Worm (Caenorhabditis elegans): Measurements from ENCODE around the gene slc-17.2.

The slc-17.2 gene

DNA sequence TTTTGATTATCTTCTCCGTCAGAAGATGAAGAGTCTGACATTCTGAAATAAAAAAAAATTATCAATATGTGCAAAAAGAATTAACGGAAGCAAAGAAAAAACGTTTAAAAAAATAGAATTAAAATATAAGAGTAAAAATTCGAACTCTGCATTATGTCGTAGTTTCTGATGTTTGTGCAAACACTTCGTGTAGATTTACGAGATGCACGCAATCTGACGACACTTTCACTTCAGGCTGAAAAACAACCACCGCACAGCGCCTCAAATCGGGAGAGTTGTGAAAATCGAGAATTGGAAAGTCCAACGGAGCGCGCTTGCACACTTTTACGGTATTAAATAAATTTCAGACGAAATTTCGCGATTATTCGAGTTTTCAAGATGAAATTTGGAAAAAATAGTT, 16.7 kb upstream of the slc-17.2 start, which contains the start of gene T26G10.1 (continued):
- TF ChIP-seq dsc-1 (tag; optimal IDR thresholded peaks at IDR 0.05): peak; percentile 75
- peak; percentile 45 for TF ChIP-seq pax-3 (tag; optimal IDR thresholded peaks at IDR 0.05)
- peak; percentile 88 for TF ChIP-seq lsy-2 (tag; optimal IDR thresholded peaks at IDR 0.05)
- TF ChIP-seq lin-39 (tag; optimal IDR thresholded peaks at IDR 0.05): peak; percentile 68
- TF ChIP-seq Y116A8C.19 (tag; optimal IDR thresholded peaks at IDR 0.05; ENCODE audit: borderline replicate concordance): no peak
- TF ChIP-seq nhr-12 (tag; optimal IDR thresholded peaks at IDR 0.05): no peak
- no peak for TF ChIP-seq unc-98 (GFP tag; IDR thresholded peaks at IDR 0.05)
- peak; percentile 56 for TF ChIP-seq egl-13 (tag; optimal IDR thresholded peaks at IDR 0.05)
- peak; percentile 34 for TF ChIP-seq nhr-77 (tag; optimal IDR thresholded peaks at IDR 0.05)
- TF ChIP-seq nhr-71 (tag; optimal IDR thresholded peaks at IDR 0.05): peak; percentile 89
- peak in 1 of 6 experiments; percentile 33 for TF ChIP-seq elt-3 (tag; optimal IDR thresholded peaks at IDR 0.05)
- no peak for TF ChIP-seq alr-1 (tag; optimal IDR thresholded peaks at IDR 0.05; ENCODE audit: borderline replicate concordance)
- TF ChIP-seq nhr-90 (tag; optimal IDR thresholded peaks at IDR 0.05; ENCODE audit: poor library complexity): peak; percentile 78
- TF ChIP-seq mdl-1 (tag; optimal IDR thresholded peaks at IDR 0.05): peak in 1 of 2 experiments; percentile 11
- peak in 1 of 2 experiments; percentile 38 for TF ChIP-seq ztf-11 (tag; optimal IDR thresholded peaks at IDR 0.05)
- peak; percentile 73 to 79 (median 78) for TF ChIP-seq dpl-1 (GFP tag; optimal IDR thresholded peaks at IDR 0.05)
- no peak for TF ChIP-seq sptf-1 (tag; optimal IDR thresholded peaks at IDR 0.05)
- no peak for TF ChIP-seq aha-1 (tag; optimal IDR thresholded peaks at IDR 0.05)
- TF ChIP-seq pag-3 (tag; optimal IDR thresholded peaks at IDR 0.05; ENCODE audit: borderline replicate concordance, insufficient read depth): no peak
- TF ChIP-seq vab-15 (tag; optimal IDR thresholded peaks at IDR 0.05): no peak
- TF ChIP-seq skn-1 (tag; optimal IDR thresholded peaks at IDR 0.05): peak; percentile 48
- peak; percentile 79 for TF ChIP-seq xbp-1 (tag; optimal IDR thresholded peaks at IDR 0.05)
- peak; percentile 68 for TF ChIP-seq grh-1 (GFP tag; IDR thresholded peaks at IDR 0.05)
- TF ChIP-seq pqm-1 (tag; optimal IDR thresholded peaks at IDR 0.05): no peak
- peak; percentile 54 for TF ChIP-seq jun-1 (tag; optimal IDR thresholded peaks at IDR 0.05)
- TF ChIP-seq hlh-17 (GFP tag; optimal IDR thresholded peaks at IDR 0.05; ENCODE audit: borderline replicate concordance): no peak
- TF ChIP-seq snpc-4 (tag; optimal IDR thresholded peaks at IDR 0.05): peak; percentile 80
- TF ChIP-seq mep-1 (tag; optimal IDR thresholded peaks at IDR 0.05): peak; percentile 78
- peak; percentile 85 for TF ChIP-seq mab-9 (GFP tag; IDR thresholded peaks at IDR 0.05)
- TF ChIP-seq sox-4 (tag; optimal IDR thresholded peaks at IDR 0.05): peak; percentile 50
- no peak for TF ChIP-seq fkh-4 (tag; optimal IDR thresholded peaks at IDR 0.05; ENCODE audit: borderline replicate concordance)
- peak; percentile 82 for TF ChIP-seq lin-14 (GFP tag; optimal IDR thresholded peaks at IDR 0.05)
- no peak for TF ChIP-seq efl-3 (GFP tag; optimal IDR thresholded peaks at IDR 0.05)
- no peak for TF ChIP-seq sup-37 (GFP tag; optimal IDR thresholded peaks at IDR 0.05)
- TF ChIP-seq ceh-90 (tag; optimal IDR thresholded peaks at IDR 0.05): no peak
- TF ChIP-seq snu-23 (GFP tag; optimal IDR thresholded peaks at IDR 0.05): peak; percentile 87
- TF ChIP-seq C04F5.9 (tag; optimal IDR thresholded peaks at IDR 0.05): peak; percentile 62
- no peak for TF ChIP-seq zip-4 (GFP tag; optimal IDR thresholded peaks at IDR 0.05)
- TF ChIP-seq nhr-237 (tag; optimal IDR thresholded peaks at IDR 0.05): no peak
- TF ChIP-seq ama-1 (optimal IDR thresholded peaks at IDR 0.05): no peak
- TF ChIP-seq swsn-7 (tag; optimal IDR thresholded peaks at IDR 0.05): peak; percentile 84
- TF ChIP-seq isw-1 (GFP tag; IDR thresholded peaks at IDR 0.05): peak; percentile 91
- no peak for TF ChIP-seq ces-1 (GFP tag; optimal IDR thresholded peaks at IDR 0.05)
- TF ChIP-seq unc-30 (tag; optimal IDR thresholded peaks at IDR 0.05): no peak
- peak; percentile 62 to 75 (median 65) for TF ChIP-seq ceh-82 (tag; optimal IDR thresholded peaks at IDR 0.05)
- no peak for TF ChIP-seq egl-27 (tag; optimal IDR thresholded peaks at IDR 0.05)
- TF ChIP-seq lir-3 (tag; optimal IDR thresholded peaks at IDR 0.05; ENCODE audit: poor library complexity): peak; percentile 67
- no peak for TF ChIP-seq ceh-63 (GFP tag; optimal IDR thresholded peaks at IDR 0.05)
- no peak for TF ChIP-seq ztf-4 (tag; optimal IDR thresholded peaks at IDR 0.05)
- TF ChIP-seq nhr-19 (GFP tag; conservative IDR thresholded peaks at IDR 0.05): peak; percentile 91
- peak; percentile 83 for TF ChIP-seq lin-15B (tag; optimal IDR thresholded peaks at IDR 0.05)
- no peak for TF ChIP-seq unc-62 (GFP tag; optimal IDR thresholded peaks at IDR 0.05)
